Fruit fly (Drosophila melanogaster): Measurements from ENCODE around the gene CG45690.
A peak's percentile ranks its signal among the peaks of the same experiment; 100 is the strongest.

Gene CG45690

dm6 chr2L:10657981-10658380, at the start of gene CG45690:
CG45690 (plus strand) TSS chr2L:10658281.
- TF ChIP-seq CTCF (optimal IDR thresholded peaks at IDR 0.05): no peak
- no peak for TF ChIP-seq CG8478 (optimal IDR thresholded peaks at IDR 0.05)

- TF ChIP-seq CTCF (optimal IDR thresholded peaks at IDR 0.05) (no peak), CG8478 (optimal IDR thresholded peaks at IDR 0.05) (no peak)
Observed at dm6 chr2L:10608662-10609262, 49.3 kb upstream of the CG45690 start.

- TF ChIP-seq CTCF (optimal IDR thresholded peaks at IDR 0.05) (no peak), CG8478 (optimal IDR thresholded peaks at IDR 0.05) (no peak)
Observed at dm6 chr2L:10613104-10613503, 45.0 kb upstream of the CG45690 start.

DNA sequence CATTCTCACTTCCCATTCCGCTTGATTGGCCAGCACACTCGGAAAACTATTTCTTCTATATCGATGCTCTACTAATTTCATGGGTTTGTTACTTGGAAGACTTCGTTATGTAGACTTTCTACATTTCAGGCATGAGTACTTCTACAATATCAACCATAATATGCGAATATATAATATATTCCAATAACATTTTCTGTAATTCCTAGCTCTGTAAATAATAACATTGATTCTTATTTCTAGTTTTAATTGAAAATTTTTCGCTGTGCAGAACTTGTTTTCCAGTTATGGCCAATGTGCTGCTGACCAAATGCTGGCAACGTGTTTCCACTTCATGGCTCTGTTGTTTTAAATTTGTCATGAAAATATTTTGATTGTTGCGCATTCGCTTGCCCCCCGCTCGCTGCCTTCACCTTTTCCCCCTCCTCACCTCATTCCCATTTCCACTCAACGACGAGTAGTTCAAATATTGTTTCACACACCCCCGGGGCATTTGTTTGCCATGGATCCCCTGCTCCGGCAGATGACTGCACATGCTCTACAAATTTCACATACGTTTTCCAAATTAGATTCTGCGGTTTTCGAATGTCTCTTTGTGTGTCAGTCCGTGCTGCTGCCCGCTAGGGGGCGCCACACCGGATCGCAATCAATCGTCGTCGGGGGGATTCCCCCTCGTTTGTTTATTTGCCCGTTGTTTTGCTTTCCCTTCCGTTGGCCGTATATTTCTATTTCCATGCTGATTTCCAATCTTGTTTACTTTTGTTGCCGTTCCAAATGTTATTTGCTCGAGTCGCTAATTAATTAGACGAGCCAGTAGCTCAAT, 43.2 kb upstream of the CG45690 start:
- TF ChIP-seq CG8478 (optimal IDR thresholded peaks at IDR 0.05) (no peak), CTCF (optimal IDR thresholded peaks at IDR 0.05) (peak; percentile 86 to 87)

DNA sequence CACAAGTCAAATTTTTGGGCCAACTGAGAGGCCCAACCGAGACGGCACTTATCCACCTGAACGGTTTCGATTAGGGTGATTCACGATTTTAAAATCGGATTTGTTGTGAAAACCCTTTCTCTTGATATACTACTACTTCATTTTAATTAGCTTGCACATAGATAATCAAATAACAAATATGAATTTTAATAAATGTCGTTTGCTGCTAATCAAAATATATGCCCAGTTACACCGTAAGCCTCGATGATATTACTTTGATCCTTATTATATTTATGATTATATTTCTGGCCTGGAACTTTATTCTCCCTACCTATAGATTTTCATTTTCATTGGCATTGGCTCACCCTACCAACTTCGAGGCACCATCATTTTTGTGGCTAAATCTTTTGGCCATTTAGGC, 42.2 kb upstream of the CG45690 start:
- TF ChIP-seq CTCF (optimal IDR thresholded peaks at IDR 0.05): no peak
- TF ChIP-seq CG8478 (optimal IDR thresholded peaks at IDR 0.05): no peak

DNA sequence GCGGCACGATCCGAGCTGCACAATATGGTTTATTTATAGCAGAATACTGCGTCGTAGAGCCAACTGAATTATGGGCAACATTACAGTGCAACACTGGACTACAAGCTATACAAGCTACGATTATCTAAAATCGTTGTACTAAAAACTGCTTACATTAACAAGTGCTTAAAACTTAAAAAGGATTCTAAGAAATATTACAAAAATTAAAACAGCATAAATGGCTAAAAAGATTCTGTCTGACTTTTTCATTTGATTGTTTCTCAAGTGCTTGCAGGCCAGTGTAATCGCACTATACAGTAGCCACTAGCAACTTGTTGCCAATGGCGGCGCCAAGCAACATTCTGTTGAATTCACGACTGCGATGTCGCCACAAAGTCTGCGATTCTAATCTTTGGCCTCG, 41.3 kb upstream of the CG45690 start:
- TF ChIP-seq CTCF (optimal IDR thresholded peaks at IDR 0.05) (no peak), CG8478 (optimal IDR thresholded peaks at IDR 0.05) (no peak)

DNA sequence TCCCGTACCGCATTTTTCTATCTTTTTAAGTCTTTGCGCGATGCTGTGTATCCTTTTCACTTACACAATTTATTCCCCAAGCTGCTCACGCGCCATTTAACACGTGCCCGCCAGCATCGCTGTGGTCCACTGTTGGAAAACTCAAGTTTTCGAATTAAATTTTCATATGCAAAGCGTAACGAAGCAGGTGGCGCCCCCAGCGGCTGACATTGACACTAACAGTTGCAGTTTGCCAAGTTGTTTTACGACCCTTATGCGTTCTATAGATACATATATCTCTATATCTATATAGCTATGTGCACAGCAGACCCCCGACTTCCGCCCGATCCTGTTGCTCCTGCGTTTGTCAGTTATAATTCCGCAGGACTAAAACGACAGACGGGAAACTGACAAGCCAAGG, 32.1 kb upstream of the CG45690 start:
- TF ChIP-seq CG8478 (optimal IDR thresholded peaks at IDR 0.05) (no peak), CTCF (optimal IDR thresholded peaks at IDR 0.05) (peak; percentile 75 to 76)

dm6 chr2L:10632702-10633101, 25.4 kb upstream of the CG45690 start:
- no peak for TF ChIP-seq CTCF (optimal IDR thresholded peaks at IDR 0.05)
- TF ChIP-seq CG8478 (optimal IDR thresholded peaks at IDR 0.05): no peak

- no peak for TF ChIP-seq CG8478 (optimal IDR thresholded peaks at IDR 0.05)
- no peak for TF ChIP-seq CTCF (optimal IDR thresholded peaks at IDR 0.05)
Observed at dm6 chr2L:10638371-10638770, 19.7 kb upstream of the CG45690 start, which contains the start of gene CG7329. CG7329 (minus strand) TSS chr2L:10638471.

DNA sequence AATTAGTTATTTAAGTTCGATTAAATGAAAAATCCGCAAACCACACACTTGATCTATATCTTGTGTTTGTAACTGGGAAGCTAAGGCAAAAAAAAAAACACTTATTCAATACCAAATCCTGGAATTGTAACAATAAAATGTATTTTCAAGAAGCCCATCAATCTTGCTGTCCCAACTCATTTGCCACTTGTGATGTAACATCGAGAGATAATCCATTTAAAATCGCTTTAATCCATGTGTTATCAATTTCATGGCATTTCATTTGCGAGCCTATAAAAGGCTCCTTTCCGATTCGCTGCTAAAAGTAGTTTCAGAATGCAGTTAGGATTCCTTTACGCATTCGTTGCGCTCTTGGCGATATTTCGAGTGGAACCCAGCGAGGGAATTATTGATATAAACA, 18.4 kb upstream of the CG45690 start, which contains the start of gene CG31872:
Gene CG31872 (plus strand): TSS at position 301 of the 400 bp plus-strand sequence.
- TF ChIP-seq CG8478 (optimal IDR thresholded peaks at IDR 0.05) (no peak), CTCF (optimal IDR thresholded peaks at IDR 0.05) (no peak)

dm6 chr2L:10643671-10644070, 14.4 kb upstream of the CG45690 start, which contains the start of gene CG18284:
CG18284 (plus strand) TSS chr2L:10643971.
- TF ChIP-seq CG8478 (optimal IDR thresholded peaks at IDR 0.05) (no peak), CTCF (optimal IDR thresholded peaks at IDR 0.05) (no peak)

DNA sequence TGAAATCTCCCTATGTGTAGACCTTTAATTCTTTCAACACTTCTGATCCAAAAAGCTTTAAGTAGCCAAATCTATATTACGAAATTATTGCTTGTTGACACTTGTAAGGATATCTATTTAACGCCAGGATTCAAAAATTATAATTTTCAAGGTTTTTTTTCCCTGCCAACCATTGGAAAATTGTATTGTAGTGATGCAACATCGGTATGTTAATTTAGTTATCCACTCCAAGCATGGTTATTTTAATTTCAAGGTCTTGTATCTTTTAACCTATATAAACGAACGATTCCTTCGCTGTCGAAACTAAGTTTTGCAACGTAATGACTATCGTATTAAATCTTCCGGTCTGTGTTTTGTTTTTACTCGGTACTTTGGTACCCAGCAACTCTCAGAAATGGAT, 12.0 kb upstream of the CG45690 start, which contains the start of gene CG17097:
Gene CG17097 (plus strand): TSS at position 301 of the 400 bp plus-strand sequence.
- TF ChIP-seq CG8478 (optimal IDR thresholded peaks at IDR 0.05): no peak

DNA sequence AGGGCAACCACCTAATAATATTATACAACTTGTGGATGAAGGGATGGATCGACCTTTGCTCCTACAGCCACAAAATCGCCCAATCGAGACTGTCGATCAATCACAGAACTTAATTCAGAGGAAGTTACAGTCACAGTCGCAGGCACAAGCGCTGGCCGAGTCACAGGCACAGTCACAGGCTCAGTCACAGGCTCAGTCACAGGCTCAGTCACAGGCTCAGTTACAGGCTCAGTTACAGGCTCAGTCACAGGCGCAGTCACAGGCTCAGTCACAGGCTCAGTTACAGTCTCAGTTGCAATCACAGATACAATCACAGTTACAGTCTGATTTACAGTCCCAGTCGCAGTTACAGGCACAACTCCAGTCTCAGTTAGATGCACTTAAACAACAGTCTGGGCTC, 11.4 kb upstream of the CG45690 start:
- TF ChIP-seq CG8478 (optimal IDR thresholded peaks at IDR 0.05): no peak
- TF ChIP-seq CTCF (optimal IDR thresholded peaks at IDR 0.05): no peak

dm6 chr2L:10647720-10648349, 10.2 kb upstream of the CG45690 start:
- TF ChIP-seq CG8478 (optimal IDR thresholded peaks at IDR 0.05) (no peak), CTCF (optimal IDR thresholded peaks at IDR 0.05) (no peak)

- TF ChIP-seq CG8478 (optimal IDR thresholded peaks at IDR 0.05) (no peak), CTCF (optimal IDR thresholded peaks at IDR 0.05) (no peak)
Observed at dm6 chr2L:10651313-10651712, 6.8 kb upstream of the CG45690 start, which contains the start of gene dbf. dbf (plus strand) TSS chr2L:10651613.

Data from S2 (cell line).